Worm (Caenorhabditis elegans): ENCODE results near the gene pxl-1.

pxl-1 gene

ce11 chrIII:5853240-5853639 is 42.6 kb downstream of the pxl-1 start, which contains the start of gene ddx-23 (continued):
- TF ChIP-seq tbp1 (GFP tag; optimal IDR thresholded peaks at IDR 0.05), result peak; percentile 45
- TF ChIP-seq ceh-100 (GFP tag; IDR thresholded peaks at IDR 0.05), result no peak
- TF ChIP-seq nfyb-1 (GFP tag; IDR thresholded peaks at IDR 0.05), result 0 out of 2 replicates have a peak, but pooled peaks have one; percentile 58
- peak; percentile 38 for TF ChIP-seq xnd-1 (tag; optimal IDR thresholded peaks at IDR 0.05)
- no peak for TF ChIP-seq sptf-2 (GFP tag; optimal IDR thresholded peaks at IDR 0.05)
- no peak for TF ChIP-seq Y79H2A.3 (GFP tag; conservative IDR thresholded peaks at IDR 0.05)
- peak; percentile 68; the same call in 1 of the 2 replicates for TF ChIP-seq F39B2.1 (GFP tag; IDR thresholded peaks at IDR 0.05)
- TF ChIP-seq B0336.3 (GFP tag; IDR thresholded peaks at IDR 0.05), result peak; percentile 40; the same call in 1 of the 2 replicates
- TF ChIP-seq gei-17 (GFP tag; optimal IDR thresholded peaks at IDR 0.05), result peak; percentile 12
- TF ChIP-seq snpc-4 (GFP tag; optimal IDR thresholded peaks at IDR 0.05), result no peak
- TF ChIP-seq snpc-4 (tag; optimal IDR thresholded peaks at IDR 0.05), result peak in 2 of 4 experiments; percentile 40 to 45
- no peak for TF ChIP-seq sdz-38 (tag; optimal IDR thresholded peaks at IDR 0.05)
- TF ChIP-seq lsl-1 (GFP tag; optimal IDR thresholded peaks at IDR 0.05), result peak; percentile 37
- TF ChIP-seq repo-1 (tag; optimal IDR thresholded peaks at IDR 0.05), result peak; percentile 62
- no peak for TF ChIP-seq let-607 (tag; optimal IDR thresholded peaks at IDR 0.05)
- peak; percentile 30 for TF ChIP-seq F49E8.2 (tag; optimal IDR thresholded peaks at IDR 0.05; ENCODE audit: insufficient read depth)
- no peak; the same call in 1 of the 2 replicates for TF ChIP-seq Y53G8AR.9 (GFP tag; conservative IDR thresholded peaks at IDR 0.05)
- peak; percentile 57 for TF ChIP-seq F52B5.7 (tag; optimal IDR thresholded peaks at IDR 0.05)
- TF ChIP-seq lin-40 (tag; optimal IDR thresholded peaks at IDR 0.05), result peak; percentile 9
- TF ChIP-seq T07F8.4 (tag; optimal IDR thresholded peaks at IDR 0.05), result no peak
- TF ChIP-seq egl-18 (GFP tag; IDR thresholded peaks at IDR 0.05), result no peak
- TF ChIP-seq F22D6.2 (tag; optimal IDR thresholded peaks at IDR 0.05), result no peak
- TF ChIP-seq F10E7.11 (tag; optimal IDR thresholded peaks at IDR 0.05), result peak; percentile 58
- TF ChIP-seq ztf-26 (tag; optimal IDR thresholded peaks at IDR 0.05), result no peak
- peak; percentile 15 for TF ChIP-seq ztf-18 (tag; optimal IDR thresholded peaks at IDR 0.05)
- TF ChIP-seq cebp-1 (GFP tag; IDR thresholded peaks at IDR 0.05), result no peak
- TF ChIP-seq cebp-1 (tag; optimal IDR thresholded peaks at IDR 0.05), result peak; percentile 39
- TF ChIP-seq athp-1 (tag; optimal IDR thresholded peaks at IDR 0.05), result peak; percentile 19
- peak in 1 of 3 experiments; percentile 61 for TF ChIP-seq lin-35 (GFP tag; optimal IDR thresholded peaks at IDR 0.05)
- TF ChIP-seq snpc-3.4 (tag; optimal IDR thresholded peaks at IDR 0.05), result peak; percentile 69
- TF ChIP-seq ceh-27 (GFP tag; optimal IDR thresholded peaks at IDR 0.05), result no peak
- no peak for TF ChIP-seq sea-2 (GFP tag; IDR thresholded peaks at IDR 0.05)
- TF ChIP-seq bed-1 (GFP tag; IDR thresholded peaks at IDR 0.05), result peak; percentile 29; the same call in 1 of the 2 replicates
- peak; percentile 8 for TF ChIP-seq dpl-1 (GFP tag; optimal IDR thresholded peaks at IDR 0.05)
- TF ChIP-seq ama-1 (optimal IDR thresholded peaks at IDR 0.05), result peak; percentile 23
- peak; percentile 14 to 53 for TF ChIP-seq ama-1 (GFP tag; optimal IDR thresholded peaks at IDR 0.05)
- TF ChIP-seq unc-62 (GFP tag; optimal IDR thresholded peaks at IDR 0.05), result no peak

- no peak for TF ChIP-seq ZK185.1 (tag; optimal IDR thresholded peaks at IDR 0.05; ENCODE audit: poor library complexity, severe bottlenecking)
- no peak for TF ChIP-seq T07F8.4 (tag; optimal IDR thresholded peaks at IDR 0.05)
- no peak for TF ChIP-seq nhr-120 (GFP tag; IDR thresholded peaks at IDR 0.05)
- TF ChIP-seq F22D6.2 (tag; optimal IDR thresholded peaks at IDR 0.05), result no peak
- no peak for TF ChIP-seq ets-4 (GFP tag; optimal IDR thresholded peaks at IDR 0.05)
- no peak for TF ChIP-seq cebp-2 (GFP tag; IDR thresholded peaks at IDR 0.05)
- TF ChIP-seq let-607 (tag; optimal IDR thresholded peaks at IDR 0.05), result no peak
- no peak for TF ChIP-seq attf-3 (GFP tag; conservative IDR thresholded peaks at IDR 0.05)
- TF ChIP-seq mel-28 (tag; optimal IDR thresholded peaks at IDR 0.05; ENCODE audit: borderline replicate concordance), result no peak
- TF ChIP-seq F33H1.4 (GFP tag; IDR thresholded peaks at IDR 0.05), result no peak
- no peak for TF ChIP-seq B0035.1 (tag; optimal IDR thresholded peaks at IDR 0.05)
- TF ChIP-seq madf-3 (GFP tag; IDR thresholded peaks at IDR 0.05), result no peak
- no peak for TF ChIP-seq B0261.1 (tag; optimal IDR thresholded peaks at IDR 0.05)
- no peak for TF ChIP-seq lag-1 (GFP tag; IDR thresholded peaks at IDR 0.05)
- TF ChIP-seq somi-1 (GFP tag; optimal IDR thresholded peaks at IDR 0.05), result no peak
- no peak for TF ChIP-seq C06A6.2 (GFP tag; conservative IDR thresholded peaks at IDR 0.05)
- no peak for TF ChIP-seq dox-1 (GFP tag; IDR thresholded peaks at IDR 0.05)
These were observed 49.4 kb downstream of the pxl-1 start for ce11 chrIII:5846412-5846811.

All from whole organism, young adult.